Worm (Caenorhabditis elegans) whole organism, L1 larva: Measurements from ENCODE around the gene cdgs-1.
A peak's percentile ranks its signal among the peaks of the same experiment; 100 is the strongest.

Experiments
- C04F5.9 ChIP-seq: sonication (generic microtip); optimal IDR thresholded peaks from 2 replicates; lab custom pipeline; 2016; ENCODE audit warnings: missing genetic modification characterization, missing compliant biosample characterization
- C16A3.4 ChIP-seq: fragments of 150-350 bp; optimal IDR thresholded peaks from 2 replicates; lab custom pipeline; 2014; ENCODE audit warnings: missing biosample characterization, missing genetic modification characterization
- aly-2 ChIP-seq: fragments of 150-350 bp; optimal IDR thresholded peaks from 2 replicates; lab custom pipeline; 2014; ENCODE audit warnings: missing biosample characterization, missing genetic modification characterization
- blmp-1 ChIP-seq: fragments of 150-350 bp; optimal IDR thresholded peaks from 2 replicates; lab custom pipeline; 2014; ENCODE audit warnings: missing biosample characterization, missing genetic modification characterization
- ceh-8 ChIP-seq: fragments of 200-800 bp; sonication (Bioruptor generic); optimal IDR thresholded peaks from 2 replicates; lab custom pipeline; 2018; ENCODE audit warnings: mild to moderate bottlenecking, missing genetic modification characterization, moderate library complexity, missing compliant biosample characterization
- efl-1 ChIP-seq, 4 experiments: fragments of 150-350 bp; optimal IDR thresholded peaks in 3 of 4; peaks in 1 of 4; 1 replicate in 1 of 4; 2 replicates in 3 of 4; lab custom pipeline; 2014; ENCODE audit warnings: missing biosample characterization in 2 of 4, missing genetic modification characterization in 2 of 4, missing genetic modification reagents in 2 of 4
- egl-13 ChIP-seq: sonication (generic microtip); optimal IDR thresholded peaks from 2 replicates; lab custom pipeline; 2016; ENCODE audit warnings: missing genotype, missing genetic modification reagents, missing genetic modification characterization, missing compliant biosample characterization
- elt-2 ChIP-seq: sonication (generic microtip); optimal IDR thresholded peaks from 2 replicates; lab custom pipeline; 2016; ENCODE audit warnings: missing genetic modification characterization, mild to moderate bottlenecking, inconsistent platforms, missing compliant biosample characterization, missing genetic modification reagents
- elt-3 ChIP-seq, 6 experiments: fragments of 150-350 bp in 1 of 6; sonication (generic microtip); optimal IDR thresholded peaks; 2 replicates each; lab custom pipeline; 2017 to 2018; ENCODE audit warnings: missing biosample characterization in 6 of 6, missing genetic modification characterization in 6 of 6, inconsistent platforms in 1 of 6
- fkh-10 ChIP-seq: sonication (generic microtip); optimal IDR thresholded peaks from 2 replicates; lab custom pipeline; 2017; ENCODE audit warnings: missing biosample characterization, missing genetic modification reagents, missing genetic modification characterization
- fkh-4 ChIP-seq: sonication (generic microtip); optimal IDR thresholded peaks from 2 replicates; lab custom pipeline; 2016; ENCODE audit warnings: missing compliant biosample characterization, missing genetic modification characterization, borderline replicate concordance
- fkh-8 ChIP-seq: sonication (generic microtip); optimal IDR thresholded peaks from 2 replicates; lab custom pipeline; 2016; ENCODE audit warnings: mild to moderate bottlenecking, missing genetic modification characterization, missing compliant biosample characterization
- grh-1 ChIP-seq: fragments of 200-800 bp; sonication (Bioruptor generic); IDR thresholded peaks from 2 replicates; pipeline ENCODE4 v1.3.6; 2022; ENCODE audit warnings: missing genetic modification reagents, missing genetic modification characterization, missing compliant biosample characterization
- hlh-17 ChIP-seq: fragments of 200-800 bp; sonication (Bioruptor generic); optimal IDR thresholded peaks from 2 replicates; lab custom pipeline; 2018; ENCODE audit warnings: missing genetic modification characterization, mild to moderate bottlenecking, missing compliant biosample characterization, moderate library complexity, borderline replicate concordance
- isw-1 ChIP-seq: fragments of 200-800 bp; sonication (Bioruptor generic); IDR thresholded peaks from 2 replicates; pipeline ENCODE4 v1.3.6; 2022; ENCODE audit warnings: missing genetic modification characterization, missing compliant biosample characterization
- jun-1 ChIP-seq: fragments of 150-350 bp; optimal IDR thresholded peaks from 2 replicates; lab custom pipeline; 2014; ENCODE audit warnings: missing biosample characterization, missing genetic modification reagents, missing genetic modification characterization
- lin-13 ChIP-seq: fragments of 150-350 bp; optimal IDR thresholded peaks from 2 replicates; lab custom pipeline; 2014; ENCODE audit warnings: missing biosample characterization, missing genetic modification reagents, missing genetic modification characterization
- lin-14 ChIP-seq: fragments of 200-800 bp; sonication (Bioruptor generic); optimal IDR thresholded peaks from 2 replicates; lab custom pipeline; 2018; ENCODE audit warnings: mild to moderate bottlenecking, missing genetic modification characterization, moderate library complexity, missing compliant biosample characterization
- lin-35 ChIP-seq, 2 experiments: fragments of 150-350 bp; optimal IDR thresholded peaks; 2 replicates each; lab custom pipeline; 2014; ENCODE audit warnings: missing biosample characterization in 2 of 2, missing genetic modification characterization in 2 of 2, missing genetic modification reagents in 2 of 2
- lin-39 ChIP-seq: fragments of 150-350 bp; optimal IDR thresholded peaks from 2 replicates; lab custom pipeline; 2014; ENCODE audit warnings: missing biosample characterization, missing genetic modification reagents, missing genetic modification characterization
- lsy-2 ChIP-seq, 2 experiments: fragments of 150-350 bp; optimal IDR thresholded peaks; 2 replicates each; lab custom pipeline; 2014; ENCODE audit warnings: missing biosample characterization in 2 of 2, missing genetic modification characterization in 2 of 2
- mab-9 ChIP-seq: fragments of 200-800 bp; sonication (Bioruptor generic); IDR thresholded peaks from 2 replicates; pipeline ENCODE4 v1.3.6; 2022; ENCODE audit warnings: missing genetic modification reagents, missing genetic modification characterization, missing compliant biosample characterization
- mef-2 ChIP-seq: fragments of 150-350 bp; optimal IDR thresholded peaks from 2 replicates; lab custom pipeline; 2014; ENCODE audit warnings: missing biosample characterization, missing genetic modification characterization
- mep-1 ChIP-seq: fragments of 150-350 bp; optimal IDR thresholded peaks from 2 replicates; lab custom pipeline; 2014; ENCODE audit warnings: missing biosample characterization, missing genetic modification characterization
- nhr-11 ChIP-seq: fragments of 150-350 bp; optimal IDR thresholded peaks from 2 replicates; lab custom pipeline; 2014; ENCODE audit warnings: missing biosample characterization, missing genetic modification characterization
- nhr-12 ChIP-seq: sonication (generic microtip); optimal IDR thresholded peaks from 2 replicates; lab custom pipeline; 2017; ENCODE audit warnings: missing biosample characterization, missing genetic modification characterization
- nhr-19 ChIP-seq: fragments of 200-800 bp; sonication (Bioruptor generic); conservative IDR thresholded peaks from 2 replicates; pipeline ENCODE4 v1.3.6; 2022; ENCODE audit warnings: missing genetic modification characterization, missing compliant biosample characterization
- nhr-20 ChIP-seq: sonication (generic microtip); optimal IDR thresholded peaks from 2 replicates; lab custom pipeline; 2016; ENCODE audit warnings: mild to moderate bottlenecking, missing genetic modification characterization, missing compliant biosample characterization
- nhr-237 ChIP-seq: fragments of 150-350 bp; optimal IDR thresholded peaks from 2 replicates; lab custom pipeline; 2014; ENCODE audit warnings: missing biosample characterization, missing genetic modification characterization
- nhr-47 ChIP-seq: sonication (generic microtip); optimal IDR thresholded peaks from 2 replicates; lab custom pipeline; 2016; ENCODE audit warnings: mild to moderate bottlenecking, missing genetic modification characterization, moderate library complexity, missing compliant biosample characterization
- nhr-76 ChIP-seq: sonication (generic microtip); optimal IDR thresholded peaks from 2 replicates; lab custom pipeline; 2017; ENCODE audit warnings: missing biosample characterization, missing genetic modification characterization
- nhr-77 ChIP-seq: fragments of 150-350 bp; optimal IDR thresholded peaks from 2 replicates; lab custom pipeline; 2014; ENCODE audit warnings: missing biosample characterization, missing genetic modification characterization
- nhr-85 ChIP-seq: sonication (generic microtip); peaks from one replicate; lab custom pipeline; 2016; ENCODE audit warnings: missing genetic modification characterization, inconsistent platforms, missing compliant biosample characterization
- nhr-90 ChIP-seq: sonication (generic microtip); optimal IDR thresholded peaks from 2 replicates; lab custom pipeline; 2016; ENCODE audit warnings: mild to moderate bottlenecking, missing genetic modification characterization, missing compliant biosample characterization; ENCODE audit not compliant: poor library complexity
- pqm-1 ChIP-seq: sonication (generic microtip); optimal IDR thresholded peaks from 3 replicates; lab custom pipeline; 2017; ENCODE audit warnings: missing biosample characterization, missing genetic modification characterization
- rnt-1 ChIP-seq: sonication (generic microtip); optimal IDR thresholded peaks from 2 replicates; lab custom pipeline; 2016; ENCODE audit warnings: mild to moderate bottlenecking, missing genetic modification characterization, moderate library complexity, missing compliant biosample characterization
- skn-1 ChIP-seq: fragments of 150-350 bp; optimal IDR thresholded peaks from 2 replicates; lab custom pipeline; 2014; ENCODE audit warnings: missing biosample characterization, missing genetic modification characterization
- snu-23 ChIP-seq: sonication (generic microtip); optimal IDR thresholded peaks from 2 replicates; lab custom pipeline; 2016; ENCODE audit warnings: missing genetic modification characterization, missing compliant biosample characterization
- sup-37 ChIP-seq: fragments of 200-800 bp; sonication (Bioruptor generic); optimal IDR thresholded peaks from 2 replicates; lab custom pipeline; 2018; ENCODE audit warnings: mild to moderate bottlenecking, missing genetic modification characterization, missing compliant biosample characterization
- tbx-2 ChIP-seq: sonication (generic microtip); optimal IDR thresholded peaks from 2 replicates; lab custom pipeline; 2016; ENCODE audit warnings: missing genetic modification characterization, missing compliant biosample characterization
- tlp-1 ChIP-seq: fragments of 150-350 bp; optimal IDR thresholded peaks from 2 replicates; lab custom pipeline; 2014; ENCODE audit warnings: missing biosample characterization, missing genetic modification characterization
- unc-62 ChIP-seq: fragments of 150-350 bp; optimal IDR thresholded peaks from 2 replicates; lab custom pipeline; 2014; ENCODE audit warnings: missing biosample characterization, missing genetic modification reagents, missing genetic modification characterization
- unc-86 ChIP-seq: sonication (generic microtip); optimal IDR thresholded peaks from 2 replicates; lab custom pipeline; 2016; ENCODE audit warnings: missing genetic modification characterization, missing compliant biosample characterization
- vab-15 ChIP-seq: sonication (generic microtip); optimal IDR thresholded peaks from 2 replicates; lab custom pipeline; 2017; ENCODE audit warnings: missing genotype, mild to moderate bottlenecking, missing genetic modification characterization, missing compliant biosample characterization
- xbp-1 ChIP-seq: sonication (generic microtip); optimal IDR thresholded peaks from 2 replicates; lab custom pipeline; 2016; ENCODE audit warnings: missing genetic modification characterization, missing compliant biosample characterization
- ztf-11 ChIP-seq, 2 experiments: sonication (generic microtip); optimal IDR thresholded peaks; 2 replicates each; lab custom pipeline; 2016 to 2017; ENCODE audit warnings: missing genetic modification characterization in 2 of 2, missing biosample characterization in 1 of 2, missing compliant biosample characterization in 1 of 2

Gene cdgs-1

DNA sequence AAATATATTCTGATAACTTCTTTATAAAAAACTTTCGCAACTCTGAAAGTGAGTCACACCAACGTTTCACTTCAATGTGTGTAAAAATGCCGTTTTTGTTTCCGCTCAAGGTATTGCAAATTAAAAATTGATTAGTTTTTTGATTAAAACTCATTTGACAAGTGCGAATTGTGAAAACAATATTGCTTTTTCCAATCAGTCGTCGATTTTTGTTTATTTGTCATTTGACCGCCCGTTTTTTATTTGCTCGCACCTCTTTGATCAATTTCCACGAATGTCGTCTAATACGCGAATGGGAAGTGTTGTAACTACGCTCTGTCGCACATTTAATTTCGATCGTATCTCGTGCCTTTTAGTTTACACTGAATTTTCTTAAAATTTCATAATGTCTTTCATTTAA lies 14.6 kb upstream of the cdgs-1 start, which contains the start of gene mvb-12 (continued):
- no peak for TF ChIP-seq fkh-10 (GFP tag; lab: Kevin White, UChicago)
- TF ChIP-seq pqm-1: no peak
- TF ChIP-seq sup-37 (GFP tag; lab: Kevin White, UChicago): no peak
- TF ChIP-seq fkh-4 (tag; lab: Kevin White, UChicago): no peak
- TF ChIP-seq C04F5.9: no peak
- no peak for TF ChIP-seq skn-1 (tag; lab: Kevin White, UChicago)
- TF ChIP-seq nhr-47 (tag; lab: Kevin White, UChicago): no peak
- peak in 1 of 2 experiments; percentile 46 for TF ChIP-seq lsy-2 (tag; optimal IDR thresholded peaks at IDR 0.05; lab: Kevin White, UChicago)
- no peak for TF ChIP-seq elt-3 (tag; optimal IDR thresholded peaks at IDR 0.05; lab: Kevin White, UChicago)
- TF ChIP-seq mab-9 (GFP tag; lab: Robert Waterston, UW): no peak
- no peak for TF ChIP-seq grh-1 (GFP tag; lab: Robert Waterston, UW)
- TF ChIP-seq nhr-77 (tag; lab: Kevin White, UChicago): peak; percentile 4
- no peak for TF ChIP-seq nhr-90 (tag; lab: Kevin White, UChicago)
- TF ChIP-seq jun-1: no peak
- TF ChIP-seq egl-13: no peak
- TF ChIP-seq C16A3.4: peak; percentile 2
- TF ChIP-seq lin-13 (GFP tag; lab: Kevin White, UChicago): no peak
- no peak for TF ChIP-seq nhr-237
- peak; percentile 9 for TF ChIP-seq xbp-1 (tag; lab: Kevin White, UChicago)
- no peak for TF ChIP-seq ceh-8 (GFP tag; lab: Kevin White, UChicago)
- no peak for TF ChIP-seq nhr-12 (tag; lab: Kevin White, UChicago)
- peak; percentile 5 for TF ChIP-seq blmp-1 (tag; lab: Kevin White, UChicago)
- peak; percentile 60 for TF ChIP-seq fkh-8 (tag; lab: Kevin White, UChicago)
- TF ChIP-seq unc-86 (tag; lab: Kevin White, UChicago): no peak
- TF ChIP-seq nhr-85 (tag; lab: Kevin White, UChicago): no peak

DNA sequence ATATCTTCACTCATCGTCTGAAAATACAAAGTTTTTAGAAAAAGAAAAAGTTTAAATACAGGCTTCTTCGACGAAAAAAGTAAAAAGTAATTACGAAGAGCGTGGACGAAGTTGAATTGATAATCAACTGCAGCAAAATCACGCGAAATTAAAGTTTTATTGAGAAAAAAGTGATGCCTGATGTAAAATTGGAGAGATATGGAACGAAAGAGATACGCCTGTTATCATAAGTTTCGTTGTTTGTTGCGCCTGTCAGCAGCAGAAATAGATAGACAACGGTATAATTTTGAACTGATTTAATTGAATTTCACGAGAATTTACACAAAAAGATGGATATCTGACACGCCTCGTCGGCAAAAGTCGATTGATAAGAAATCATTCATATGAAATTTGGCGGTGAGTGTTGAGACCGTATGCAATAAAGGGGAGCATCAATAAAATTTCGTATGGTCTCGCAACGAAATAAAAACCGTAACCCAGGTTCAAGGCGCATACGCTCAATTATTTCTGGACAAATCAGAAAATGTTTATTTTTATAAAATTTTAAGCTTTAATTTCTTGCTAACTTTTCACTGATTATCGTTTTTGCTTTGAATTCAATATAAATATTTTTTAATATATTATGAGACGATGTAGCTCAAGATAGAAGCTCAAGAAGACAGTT lies 13.9 kb upstream of the cdgs-1 start, which contains the start of gene C06A6.4:
TSS of gene C06A6.4 (minus strand) at position 24 of the 664 bp plus-strand sequence.
- TF ChIP-seq blmp-1 (tag; lab: Kevin White, UChicago) (peak; percentile 49), nhr-85 (tag; lab: Kevin White, UChicago) (peak; percentile 35), mef-2 (no peak), lin-14 (peak; percentile 34), elt-2 (tag; lab: Kevin White, UChicago) (peak; percentile 14), lin-39 (tag; lab: Kevin White, UChicago) (no peak), lin-35 (GFP tag; optimal IDR thresholded peaks at IDR 0.05; lab: Kevin White, UChicago) (peak in 1 of 2 experiments; percentile 36), elt-3 (tag; optimal IDR thresholded peaks at IDR 0.05; lab: Kevin White, UChicago) (peak in 2 of 6 experiments; percentile 14 to 60), efl-1 (optimal IDR thresholded peaks at IDR 0.05; lab: Kevin White, UChicago) (no peak), efl-1 (GFP tag; optimal IDR thresholded peaks at IDR 0.05 in 1 of 2; lab: Kevin White, UChicago) (no peak), nhr-20 (tag; lab: Kevin White, UChicago) (peak; percentile 10)

- no peak for TF ChIP-seq xbp-1 (tag; lab: Kevin White, UChicago)
- peak; percentile 23 for TF ChIP-seq aly-2 (tag; lab: Kevin White, UChicago)
- TF ChIP-seq isw-1 (GFP tag; lab: Robert Waterston, UW): no peak
- no peak for TF ChIP-seq mef-2
- peak; percentile 38 for TF ChIP-seq snu-23 (GFP tag; lab: Kevin White, UChicago)
- TF ChIP-seq unc-62: no peak
- TF ChIP-seq ztf-11 (tag; optimal IDR thresholded peaks at IDR 0.05; lab: Kevin White, UChicago): no peak
- peak in 1 of 2 experiments; percentile 31 for TF ChIP-seq lsy-2 (tag; optimal IDR thresholded peaks at IDR 0.05; lab: Kevin White, UChicago)
- TF ChIP-seq lin-14: peak; percentile 74
- TF ChIP-seq hlh-17: no peak
- peak; percentile 94 for TF ChIP-seq nhr-85 (tag; lab: Kevin White, UChicago)
- TF ChIP-seq lin-39 (tag; lab: Kevin White, UChicago): no peak
- TF ChIP-seq blmp-1 (tag; lab: Kevin White, UChicago): peak; percentile 24
- TF ChIP-seq efl-1 (optimal IDR thresholded peaks at IDR 0.05; lab: Kevin White, UChicago): no peak
- TF ChIP-seq efl-1 (GFP tag; optimal IDR thresholded peaks at IDR 0.05 in 1 of 2; lab: Kevin White, UChicago): peak in 1 of 2 experiments; percentile 55
- TF ChIP-seq tbx-2 (tag; lab: Kevin White, UChicago): peak; percentile 47
- TF ChIP-seq ceh-8 (GFP tag; lab: Kevin White, UChicago): no peak
- peak; percentile 29 for TF ChIP-seq mep-1 (tag; lab: Kevin White, UChicago)
- peak; percentile 5 for TF ChIP-seq nhr-20 (tag; lab: Kevin White, UChicago)
- no peak for TF ChIP-seq vab-15 (tag; lab: Kevin White, UChicago)
- TF ChIP-seq tlp-1: no peak
- TF ChIP-seq mab-9 (GFP tag; lab: Robert Waterston, UW): no peak
- no peak for TF ChIP-seq nhr-11 (tag; lab: Kevin White, UChicago)
- no peak for TF ChIP-seq nhr-19 (GFP tag; lab: Robert Waterston, UW)
- peak; percentile 7 for TF ChIP-seq rnt-1
- TF ChIP-seq grh-1 (GFP tag; lab: Robert Waterston, UW): peak; percentile 82
- no peak for TF ChIP-seq nhr-76 (tag; lab: Kevin White, UChicago)
These were observed 9.1 kb upstream of the cdgs-1 start for ce11 chrIV:7824649-7825048.
